Fruit fly (Drosophila melanogaster) whole organism, embryonic: Measurements from ENCODE around the gene CG5071.

Source experiments
- Adf1 ChIP-seq: fragments of 200-800 bp; sonication (Bioruptor generic); IDR thresholded peaks from 2 replicates; pipeline ENCODE4 v1.3.6; 2022; ENCODE audit warnings: missing biosample characterization, missing genetic modification characterization
- CG10543 ChIP-seq: fragments of 200-800 bp; sonication (Bioruptor generic); optimal IDR thresholded peaks from 3 replicates; lab custom pipeline; 2017; ENCODE audit warnings: missing biosample characterization, mild to moderate bottlenecking, missing genetic modification characterization, moderate library complexity
- CG11723 ChIP-seq: fragments of 200-800 bp; sonication (Bioruptor generic); optimal IDR thresholded peaks from 2 replicates; lab custom pipeline; 2017; ENCODE audit warnings: missing biosample characterization, mild to moderate bottlenecking, missing genetic modification characterization
- CG12659 ChIP-seq: fragments of 200-800 bp; sonication (Bioruptor generic); optimal IDR thresholded peaks from 3 replicates; lab custom pipeline; 2017; ENCODE audit warnings: mild to moderate bottlenecking, missing biosample characterization, missing genetic modification reagents, missing genetic modification characterization
- CG13424 ChIP-seq: fragments of 200-800 bp; sonication (Bioruptor generic); optimal IDR thresholded peaks from 2 replicates; lab custom pipeline; 2019; ENCODE audit warnings: missing biosample characterization, mild to moderate bottlenecking, missing genetic modification characterization, moderate library complexity
- CG14710 ChIP-seq: fragments of 200-800 bp; sonication (Bioruptor generic); optimal IDR thresholded peaks from 3 replicates; lab custom pipeline; 2019; ENCODE audit warnings: missing biosample characterization, mild to moderate bottlenecking, missing genetic modification characterization, moderate library complexity
- CG3163 ChIP-seq: fragments of 200-800 bp; sonication (Bioruptor generic); optimal IDR thresholded peaks from 3 replicates; lab custom pipeline; 2016; ENCODE audit warnings: missing biosample characterization, missing genetic modification characterization
- CG3995 ChIP-seq: fragments of 200-800 bp; sonication (Bioruptor generic); optimal IDR thresholded peaks from 3 replicates; lab custom pipeline; 2016; ENCODE audit warnings: missing biosample characterization, missing genetic modification characterization
- CG4360 ChIP-seq: fragments of 200-800 bp; sonication (Bioruptor generic); IDR thresholded peaks from 2 replicates; pipeline ENCODE4 v1.3.6; 2022; ENCODE audit warnings: missing biosample characterization, missing genetic modification characterization
- CG6272 ChIP-seq: fragments of 200-800 bp; sonication (Bioruptor generic); IDR thresholded peaks from 2 replicates; pipeline ENCODE4 v1.3.6; 2022; ENCODE audit warnings: missing biosample characterization, missing genetic modification characterization
- CG6689 ChIP-seq: fragments of 200-800 bp; sonication (Bioruptor generic); IDR thresholded peaks from 2 replicates; pipeline ENCODE4 v1.3.6; 2022; ENCODE audit warnings: missing biosample characterization, missing genetic modification characterization
- CG6765 ChIP-seq: fragments of 200-800 bp; sonication (Bioruptor generic); optimal IDR thresholded peaks from 3 replicates; lab custom pipeline; 2017; ENCODE audit warnings: missing biosample characterization, mild to moderate bottlenecking, missing genetic modification characterization
- CG7786 ChIP-seq: fragments of 200-800 bp; sonication (Bioruptor generic); optimal IDR thresholded peaks from 2 replicates; lab custom pipeline; 2016; ENCODE audit warnings: missing biosample characterization, missing genetic modification characterization
- Chrac-16 ChIP-seq: fragments of 200-800 bp; sonication (Bioruptor generic); optimal IDR thresholded peaks from 3 replicates; lab custom pipeline; 2016; ENCODE audit warnings: missing biosample characterization, missing genetic modification characterization
- Fer3 ChIP-seq: fragments of 200-800 bp; sonication (Bioruptor generic); optimal IDR thresholded peaks from 2 replicates; lab custom pipeline; 2018; ENCODE audit warnings: missing biosample characterization, mild to moderate bottlenecking, missing genetic modification characterization, moderate library complexity
- H15 ChIP-seq: fragments of 200-800 bp; sonication (Bioruptor generic); IDR thresholded peaks from 3 replicates; pipeline ENCODE4 v1.3.6; 2022; ENCODE audit warnings: missing biosample characterization, missing genetic modification characterization
- HLH3B ChIP-seq: fragments of 200-800 bp; sonication (Bioruptor generic); IDR thresholded peaks from 2 replicates; pipeline ENCODE4 v1.3.6; 2022; ENCODE audit warnings: missing biosample characterization, missing genetic modification characterization
- HLH54F ChIP-seq: fragments of 200-800 bp; sonication (Bioruptor generic); optimal IDR thresholded peaks from 3 replicates; lab custom pipeline; 2016; ENCODE audit warnings: missing biosample characterization, missing genetic modification characterization
- Hand ChIP-seq: fragments of 200-800 bp; sonication (Bioruptor generic); optimal IDR thresholded peaks from 2 replicates; lab custom pipeline; 2017; ENCODE audit warnings: mild to moderate bottlenecking, missing biosample characterization, missing genetic modification reagents, missing genetic modification characterization
- Hey ChIP-seq: fragments of 200-800 bp; sonication (Bioruptor generic); optimal IDR thresholded peaks from 3 replicates; lab custom pipeline; 2018; ENCODE audit warnings: missing biosample characterization, mild to moderate bottlenecking, missing genetic modification characterization
- Hmr ChIP-seq: fragments of 200-800 bp; sonication (Bioruptor generic); optimal IDR thresholded peaks from 3 replicates; lab custom pipeline; 2017; ENCODE audit warnings: mild to moderate bottlenecking, missing biosample characterization, missing genetic modification reagents, missing genetic modification characterization
- Kr ChIP-seq: fragments of 200-800 bp; sonication (Bioruptor generic); optimal IDR thresholded peaks from 2 replicates; lab custom pipeline; 2017; ENCODE audit warnings: missing biosample characterization, mild to moderate bottlenecking, missing genetic modification characterization
- Lhr ChIP-seq: fragments of 200-800 bp; sonication (Bioruptor generic); optimal IDR thresholded peaks from 3 replicates; lab custom pipeline; 2017; ENCODE audit warnings: mild to moderate bottlenecking, missing biosample characterization, missing genetic modification reagents, missing genetic modification characterization
- Lim3 ChIP-seq: fragments of 200-800 bp; sonication (Bioruptor generic); IDR thresholded peaks from 2 replicates; pipeline ENCODE4 v1.3.6; 2022; ENCODE audit warnings: missing biosample characterization, missing genetic modification characterization
- Max ChIP-seq: fragments of 200-800 bp; sonication (Bioruptor generic); optimal IDR thresholded peaks from 2 replicates; lab custom pipeline; 2016; ENCODE audit warnings: missing biosample characterization, mild to moderate bottlenecking, missing genetic modification characterization
- Nf-YB ChIP-seq: fragments of 200-800 bp; sonication (Bioruptor generic); optimal IDR thresholded peaks from 3 replicates; lab custom pipeline; 2019; ENCODE audit warnings: missing biosample characterization, mild to moderate bottlenecking, missing genetic modification characterization, moderate library complexity
- Nf-YC ChIP-seq: fragments of 200-800 bp; optimal IDR thresholded peaks from 3 replicates; lab custom pipeline; 2019; ENCODE audit warnings: missing biosample characterization, mild to moderate bottlenecking, missing genetic modification characterization, moderate library complexity
- Optix ChIP-seq: fragments of 200-800 bp; sonication (Bioruptor generic); IDR thresholded peaks from 3 replicates; pipeline ENCODE4 v1.3.6; 2022; ENCODE audit warnings: missing biosample characterization, missing genetic modification characterization
- Spps ChIP-seq: fragments of 200-800 bp; sonication (Bioruptor generic); optimal IDR thresholded peaks from 2 replicates; lab custom pipeline; 2018; ENCODE audit warnings: missing biosample characterization, mild to moderate bottlenecking, missing genetic modification characterization
- Sry-δ ChIP-seq: fragments of 200-800 bp; sonication (Bioruptor generic); optimal IDR thresholded peaks from 2 replicates; lab custom pipeline; 2016; ENCODE audit warnings: missing biosample characterization, missing genetic modification characterization
- ato ChIP-seq: fragments of 200-800 bp; sonication (Bioruptor generic); IDR thresholded peaks from 2 replicates; pipeline ENCODE4 v1.3.6; 2022; ENCODE audit warnings: missing biosample characterization, missing genetic modification characterization; ENCODE audit not compliant: partially characterized antibody
- bbx ChIP-seq: fragments of 200-800 bp; sonication (Bioruptor generic); IDR thresholded peaks from 2 replicates; pipeline ENCODE4 v1.3.6; 2022; ENCODE audit warnings: missing biosample characterization, missing genetic modification characterization; ENCODE audit not compliant: partially characterized antibody
- chn ChIP-seq: fragments of 200-800 bp; sonication (Bioruptor generic); optimal IDR thresholded peaks from 2 replicates; lab custom pipeline; 2016; ENCODE audit warnings: missing biosample characterization, missing genetic modification characterization
- crc ChIP-seq: fragments of 200-800 bp; sonication (Bioruptor generic); optimal IDR thresholded peaks from 2 replicates; lab custom pipeline; 2016; ENCODE audit warnings: missing biosample characterization, missing genetic modification characterization
- cwo ChIP-seq: fragments of 200-800 bp; sonication (Bioruptor generic); optimal IDR thresholded peaks from 3 replicates; lab custom pipeline; 2017; ENCODE audit warnings: missing biosample characterization, missing genetic modification characterization, mild to moderate bottlenecking, moderate library complexity, missing genetic modification reagents
- da ChIP-seq: fragments of 200-800 bp; sonication (Bioruptor generic); optimal IDR thresholded peaks from 2 replicates; lab custom pipeline; 2016; ENCODE audit warnings: missing biosample characterization, missing genetic modification characterization
- dysf ChIP-seq: fragments of 200-800 bp; sonication (Bioruptor generic); IDR thresholded peaks from 3 replicates; pipeline ENCODE4 v1.3.6; 2022; ENCODE audit warnings: missing biosample characterization, missing genetic modification characterization
- esg ChIP-seq: fragments of 200-800 bp; sonication (Bioruptor generic); conservative IDR thresholded peaks from 2 replicates; pipeline ENCODE4 v1.3.6; 2022; ENCODE audit warnings: missing biosample characterization, missing genetic modification characterization
- fd96Cb ChIP-seq: fragments of 200-800 bp; sonication (Bioruptor generic); optimal IDR thresholded peaks from 2 replicates; lab custom pipeline; 2018; ENCODE audit warnings: missing biosample characterization, mild to moderate bottlenecking, missing genetic modification characterization, moderate library complexity
- kah ChIP-seq: fragments of 200-800 bp; sonication (Bioruptor generic); optimal IDR thresholded peaks from 2 replicates; lab custom pipeline; 2018; ENCODE audit warnings: missing biosample characterization, mild to moderate bottlenecking, missing genetic modification characterization
- kay ChIP-seq: fragments of 200-800 bp; sonication (Bioruptor generic); optimal IDR thresholded peaks from 2 replicates; lab custom pipeline; 2016; ENCODE audit warnings: missing biosample characterization, missing genetic modification characterization
- kni ChIP-seq: fragments of 200-800 bp; sonication (Bioruptor generic); optimal IDR thresholded peaks from 3 replicates; lab custom pipeline; 2017; ENCODE audit warnings: mild to moderate bottlenecking, missing biosample characterization, missing genetic modification reagents, missing genetic modification characterization
- onecut ChIP-seq: fragments of 200-800 bp; sonication (Bioruptor generic); IDR thresholded peaks from 2 replicates; pipeline ENCODE4 v1.3.6; 2022; ENCODE audit warnings: missing biosample characterization, missing genetic modification characterization
- otp ChIP-seq: fragments of 200-800 bp; sonication (Bioruptor generic); IDR thresholded peaks from 3 replicates; pipeline ENCODE4, ENCODE4 v1.3.6; 2022; ENCODE audit warnings: missing biosample characterization, missing genetic modification characterization
- prd ChIP-seq, 3 experiments: fragments of >200 bp in 2 of 3; fragments of 200-800 bp in 1 of 3; sonication (Bioruptor generic) in 1 of 3; optimal IDR thresholded peaks in 2 of 3; IDR thresholded peaks in 1 of 3; 2 replicates in 2 of 3; 3 replicates in 1 of 3; pipeline versions ENCODE4 v1.3.6 to Lab custom; 2017 to 2022; ENCODE audit warnings: missing biosample characterization in 1 of 3, missing genetic modification characterization in 1 of 3
- salm ChIP-seq: fragments of 200-800 bp; sonication (Bioruptor generic); optimal IDR thresholded peaks from 2 replicates; lab custom pipeline; 2018; ENCODE audit warnings: missing biosample characterization, mild to moderate bottlenecking, missing genetic modification characterization
- sob ChIP-seq: fragments of 200-800 bp; sonication (Bioruptor generic); IDR thresholded peaks from 2 replicates; pipeline ENCODE4 v1.3.6; 2022; ENCODE audit warnings: missing biosample characterization, missing genetic modification characterization
- sqz ChIP-seq: fragments of 200-800 bp; sonication (Bioruptor generic); optimal IDR thresholded peaks from 3 replicates; lab custom pipeline; 2018; ENCODE audit warnings: missing biosample characterization, mild to moderate bottlenecking, missing genetic modification characterization
- stwl ChIP-seq: fragments of 200-800 bp; sonication (Bioruptor generic); optimal IDR thresholded peaks from 3 replicates; lab custom pipeline; 2018; ENCODE audit warnings: missing biosample characterization, mild to moderate bottlenecking, missing genetic modification characterization, moderate library complexity

The CG5071 gene

DNA sequence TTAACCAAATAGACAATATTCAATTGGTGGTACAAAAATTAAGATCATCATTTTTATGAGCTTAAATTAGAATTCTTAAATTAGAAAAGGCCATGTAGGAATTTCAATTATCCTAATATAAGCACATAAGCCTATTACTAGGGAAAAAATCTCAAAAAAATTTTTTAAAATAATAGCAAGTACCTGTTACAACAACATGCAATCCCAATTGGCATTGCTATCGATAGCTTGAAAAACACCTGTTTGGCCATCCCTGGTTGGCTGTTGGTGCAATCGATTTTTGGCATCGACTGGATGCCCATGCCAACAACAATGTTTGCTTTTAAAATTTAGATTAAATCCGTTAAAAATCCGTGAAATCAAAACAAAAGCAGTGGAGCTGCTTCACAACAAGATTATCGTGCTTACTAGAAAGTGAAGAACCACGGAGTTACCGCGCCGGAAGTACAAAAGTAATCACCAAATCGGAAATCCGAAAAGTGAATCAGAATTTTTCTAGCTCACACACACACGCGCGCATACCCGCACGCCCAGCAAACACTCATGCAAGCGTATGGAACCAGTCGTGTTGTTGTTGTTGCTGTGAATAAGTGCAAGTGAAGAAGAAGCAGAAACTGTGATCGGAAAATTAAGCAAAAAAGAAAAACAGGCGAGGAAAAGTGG lies 43.4 kb downstream of the CG5071 start, which contains the start of gene RASSF8 (continued):
- TF ChIP-seq dysf (peak; percentile 28; the same call in 1 of the 3 replicates), CG10543 (GFP tag; lab: Kevin White, UChicago) (no peak), CG7786 (GFP tag; lab: Kevin White, UChicago) (no peak), Adf1 (GFP tag; lab: Robert Waterston, UW) (no peak), CG14710 (tag; lab: Kevin White, UChicago) (peak; percentile 40), Kr (GFP tag; lab: Kevin White, UChicago) (no peak), salm (tag; lab: Kevin White, UChicago) (no peak), CG3995 (peak; percentile 79), Lim3 (GFP tag; lab: Robert Waterston, UW) (no peak), Hand (GFP tag; lab: Kevin White, UChicago) (no peak), fd96Cb (tag; lab: Kevin White, UChicago) (peak; percentile 14), CG12659 (GFP tag; lab: Kevin White, UChicago) (peak; percentile 36), chn (GFP tag; lab: Kevin White, UChicago) (peak; percentile 38), CG6689 (GFP tag; lab: Robert Waterston, UW) (peak; percentile 49), Spps (tag; lab: Kevin White, UChicago) (no peak), crc (GFP tag; lab: Kevin White, UChicago) (no peak), Hey (tag; lab: Kevin White, UChicago) (no peak), cwo (GFP tag; lab: Kevin White, UChicago) (no peak), CG3163 (no peak), otp (GFP tag; lab: Robert Waterston, UW) (no peak), CG6272 (GFP tag; lab: Robert Waterston, UW) (0 out of 2 replicates have a peak, but pooled peaks have one; percentile 16), Fer3 (tag; lab: Kevin White, UChicago) (no peak), Hmr (no peak), esg (GFP tag; lab: Robert Waterston, UW) (0 out of 2 replicates have a peak, but pooled peaks have one; percentile 14), Max (no peak), CG13424 (tag; lab: Kevin White, UChicago) (peak; percentile 20), HLH54F (GFP tag; lab: Kevin White, UChicago) (peak; percentile 60), da (GFP tag; lab: Kevin White, UChicago) (no peak), bbx (GFP tag; lab: Robert Waterston, UW) (peak; percentile 64), ato (GFP tag; lab: Robert Waterston, UW) (no peak), CG4360 (GFP tag; lab: Robert Waterston, UW) (peak; percentile 95), Nf-YB (GFP tag; lab: Kevin White, UChicago) (no peak), Lhr (no peak), stwl (tag; lab: Kevin White, UChicago) (peak; percentile 4), kah (GFP tag; lab: Kevin White, UChicago) (peak; percentile 46), CG11723 (GFP tag; lab: Kevin White, UChicago) (no peak), Optix (GFP tag; lab: Robert Waterston, UW) (no peak), prd (optimal IDR thresholded peaks at IDR 0.05; lab: Kevin White, UChicago) (no peak), prd (GFP tag; IDR thresholded peaks at IDR 0.05; lab: Robert Waterston, UW) (0 out of 3 replicates have a peak, but pooled peaks have one; percentile 10), CG6765 (GFP tag; lab: Kevin White, UChicago) (no peak), HLH3B (GFP tag; lab: Robert Waterston, UW) (no peak), H15 (GFP tag; lab: Robert Waterston, UW) (no peak), Nf-YC (tag; lab: Kevin White, UChicago) (peak; percentile 38), sob (GFP tag; lab: Robert Waterston, UW) (no peak), onecut (GFP tag; lab: Robert Waterston, UW) (peak; percentile 84), Sry-δ (peak; percentile 77), kni (peak; percentile 66), sqz (GFP tag; lab: Kevin White, UChicago) (peak; percentile 17), kay (GFP tag; lab: Kevin White, UChicago) (peak; percentile 47), Chrac-16 (GFP tag; lab: Kevin White, UChicago) (no peak)
